Worm (Caenorhabditis elegans) whole organism, L4 larva: ENCODE measurements around the gene acl-4.

Source experiments
- D1046.2 ChIP-seq: fragments of 200-800 bp; sonication (Bioruptor generic); IDR thresholded peaks from 2 replicates; pipeline ENCODE4 v1.3.6; 2022; ENCODE audit warnings: missing genetic modification characterization, missing compliant biosample characterization
- F49E8.2 ChIP-seq: sonication (generic microtip); optimal IDR thresholded peaks from 2 replicates; lab custom pipeline; 2016; ENCODE audit warnings: missing compliant biosample characterization, mild to moderate bottlenecking, missing genetic modification characterization, borderline replicate concordance
- T26A8.4 ChIP-seq: fragments of 200-800 bp; sonication (Bioruptor generic); IDR thresholded peaks from 2 replicates; pipeline ENCODE4 v1.3.6; 2022; ENCODE audit warnings: missing genetic modification characterization, missing compliant biosample characterization
- Y5F2A.4 ChIP-seq: fragments of 200-800 bp; sonication (Bioruptor generic); optimal IDR thresholded peaks from 2 replicates; lab custom pipeline; 2018; ENCODE audit warnings: mild to moderate bottlenecking, missing genetic modification characterization, missing compliant biosample characterization
- ZK337.2 ChIP-seq: fragments of 200-800 bp; sonication (Bioruptor generic); IDR thresholded peaks from 2 replicates; pipeline ENCODE4 v1.3.6; 2022; ENCODE audit warnings: missing genetic modification reagents, missing genetic modification characterization, missing compliant biosample characterization
- ZK546.5 ChIP-seq, 2 experiments: sonication (generic microtip); optimal IDR thresholded peaks; 2 replicates each; lab custom pipeline; 2017; ENCODE audit warnings: missing biosample characterization in 2 of 2, missing genetic modification characterization in 2 of 2
- aha-1 ChIP-seq: fragments of 150-350 bp; peaks from one replicate; lab custom pipeline; 2014; ENCODE audit warnings: missing biosample characterization, missing genetic modification characterization
- ceh-20 ChIP-seq: fragments of 200-800 bp; sonication (Bioruptor generic); IDR thresholded peaks from 2 replicates; pipeline ENCODE4 v1.3.6; 2022; ENCODE audit warnings: missing genetic modification reagents, missing genetic modification characterization, missing compliant biosample characterization
- ceh-28 ChIP-seq: fragments of 150-350 bp; optimal IDR thresholded peaks from 2 replicates; lab custom pipeline; 2014; ENCODE audit warnings: missing biosample characterization, missing genetic modification reagents, missing genetic modification characterization
- ceh-32 ChIP-seq: sonication (generic microtip); optimal IDR thresholded peaks from 2 replicates; lab custom pipeline; 2016; ENCODE audit warnings: mild to moderate bottlenecking, missing genetic modification characterization, missing compliant biosample characterization; ENCODE audit not compliant: poor library complexity
- ceh-62 ChIP-seq: sonication (generic microtip); optimal IDR thresholded peaks from 2 replicates; lab custom pipeline; 2017; ENCODE audit warnings: missing biosample characterization, missing genetic modification characterization
- ceh-82 ChIP-seq: sonication (generic microtip); optimal IDR thresholded peaks from 2 replicates; lab custom pipeline; 2017; ENCODE audit warnings: missing biosample characterization, missing genetic modification characterization
- ces-1 ChIP-seq: fragments of 150-350 bp; sonication (generic microtip); optimal IDR thresholded peaks from 4 replicates; lab custom pipeline; 2014; ENCODE audit warnings: missing biosample characterization, missing genetic modification reagents, missing genetic modification characterization
- ctbp-1 ChIP-seq: fragments of 200-800 bp; sonication (Bioruptor generic); IDR thresholded peaks from 2 replicates; pipeline ENCODE4 v1.3.6; 2022; ENCODE audit warnings: missing genetic modification reagents, missing genetic modification characterization, missing compliant biosample characterization
- daf-12 ChIP-seq: fragments of 150-350 bp; optimal IDR thresholded peaks from 2 replicates; lab custom pipeline; 2014; ENCODE audit warnings: missing biosample characterization, missing genetic modification reagents, missing genetic modification characterization
- daf-16 ChIP-seq, 3 experiments: sonication (generic microtip); optimal IDR thresholded peaks; 2 replicates each; lab custom pipeline; 2016 to 2017; ENCODE audit warnings: missing genetic modification characterization in 3 of 3, missing genetic modification reagents in 3 of 3, mild to moderate bottlenecking in 2 of 3, missing compliant biosample characterization in 2 of 3, missing biosample characterization in 1 of 3, moderate library complexity in 1 of 3
- daf-19 ChIP-seq: fragments of 200-800 bp; sonication (Bioruptor generic); conservative IDR thresholded peaks from 2 replicates; pipeline ENCODE4 v1.3.6; 2022; ENCODE audit warnings: missing genetic modification characterization, missing compliant biosample characterization
- daf-8 ChIP-seq: fragments of 200-800 bp; sonication (Bioruptor generic); IDR thresholded peaks from 2 replicates; pipeline ENCODE4 v1.3.6; 2022; ENCODE audit warnings: missing genetic modification characterization, missing compliant biosample characterization
- dmd-6 ChIP-seq: fragments of 200-800 bp; sonication (Bioruptor generic); IDR thresholded peaks from 2 replicates; pipeline ENCODE4 v1.3.6; 2022; ENCODE audit warnings: missing genetic modification reagents, missing genetic modification characterization, missing compliant biosample characterization
- dmd-8 ChIP-seq: fragments of 200-800 bp; sonication (Bioruptor generic); IDR thresholded peaks from 2 replicates; pipeline ENCODE4 v1.3.6; 2022; ENCODE audit warnings: missing genetic modification characterization, missing compliant biosample characterization
- dmd-9 ChIP-seq: fragments of 200-800 bp; sonication (Bioruptor generic); IDR thresholded peaks from 2 replicates; pipeline ENCODE4 v1.3.6; 2022; ENCODE audit warnings: missing genetic modification reagents, missing genetic modification characterization, missing compliant biosample characterization
- dpl-1 ChIP-seq: fragments of 150-350 bp; optimal IDR thresholded peaks from 2 replicates; lab custom pipeline; 2014; ENCODE audit warnings: missing biosample characterization, missing genetic modification reagents, missing genetic modification characterization
- duxl-1 ChIP-seq: sonication (generic microtip); optimal IDR thresholded peaks from 2 replicates; lab custom pipeline; 2016; ENCODE audit warnings: mild to moderate bottlenecking, missing genetic modification characterization, moderate library complexity, missing compliant biosample characterization; ENCODE audit not compliant: poor library complexity
- dve-1 ChIP-seq: sonication (generic microtip); optimal IDR thresholded peaks from 2 replicates; lab custom pipeline; 2017; ENCODE audit warnings: antibody characterized with exemption, mild to moderate bottlenecking, missing genetic modification characterization, missing compliant biosample characterization; ENCODE audit not compliant: insufficient read depth
- egl-27 ChIP-seq: sonication (generic microtip); optimal IDR thresholded peaks from 3 replicates; lab custom pipeline; 2017; ENCODE audit warnings: missing biosample characterization, missing genetic modification reagents, missing genetic modification characterization
- hmg-1.1 ChIP-seq: fragments of 200-800 bp; sonication (Bioruptor generic); IDR thresholded peaks from 2 replicates; pipeline ENCODE4 v1.3.6; 2022; ENCODE audit warnings: missing genetic modification reagents, missing genetic modification characterization, missing compliant biosample characterization
- lin-15B ChIP-seq: fragments of 150-350 bp; sonication (generic microtip); optimal IDR thresholded peaks from 3 replicates; lab custom pipeline; 2014; ENCODE audit warnings: missing biosample characterization, missing genetic modification characterization
- lin-29 ChIP-seq: fragments of 200-800 bp; sonication (Bioruptor generic); IDR thresholded peaks from 2 replicates; pipeline ENCODE4 v1.3.6; 2022; ENCODE audit warnings: missing genetic modification reagents, missing genetic modification characterization, missing compliant biosample characterization
- lir-3 ChIP-seq: sonication (generic microtip); optimal IDR thresholded peaks from 2 replicates; lab custom pipeline; 2016; ENCODE audit warnings: mild to moderate bottlenecking, missing genetic modification characterization, missing compliant biosample characterization
- lsy-2 ChIP-seq, 2 experiments: fragments of 150-350 bp in 1 of 2; sonication (generic microtip) in 1 of 2; optimal IDR thresholded peaks; 2 replicates each; lab custom pipeline; 2014 to 2017; ENCODE audit warnings: missing biosample characterization in 2 of 2, missing genetic modification characterization in 2 of 2
- mdt-29 ChIP-seq: fragments of 200-800 bp; sonication (Bioruptor generic); IDR thresholded peaks from 2 replicates; pipeline ENCODE4 v1.3.6; 2022; ENCODE audit warnings: missing genetic modification reagents, missing genetic modification characterization, missing compliant biosample characterization
- mep-1 ChIP-seq: fragments of 150-350 bp; sonication (generic microtip); optimal IDR thresholded peaks from 3 replicates; lab custom pipeline; 2014; ENCODE audit warnings: missing biosample characterization, missing genetic modification characterization
- mxl-3 ChIP-seq: fragments of 200-800 bp; sonication (Bioruptor generic); optimal IDR thresholded peaks from 2 replicates; lab custom pipeline; 2018; ENCODE audit warnings: mild to moderate bottlenecking, missing genetic modification characterization, missing compliant biosample characterization
- nhr-11 ChIP-seq: fragments of 150-350 bp; optimal IDR thresholded peaks from 2 replicates; lab custom pipeline; 2014; ENCODE audit warnings: missing biosample characterization, missing genetic modification characterization
- nhr-237 ChIP-seq: sonication (generic microtip); optimal IDR thresholded peaks from 2 replicates; lab custom pipeline; 2017; ENCODE audit warnings: missing biosample characterization, missing genetic modification characterization
- nhr-25 ChIP-seq: sonication (generic microtip); optimal IDR thresholded peaks from 2 replicates; lab custom pipeline; 2017; ENCODE audit warnings: missing genetic modification characterization, mild to moderate bottlenecking, missing compliant biosample characterization, antibody characterized with exemption, moderate library complexity, borderline replicate concordance; ENCODE audit not compliant: insufficient read depth
- nhr-28 ChIP-seq: fragments of 150-350 bp; optimal IDR thresholded peaks from 2 replicates; lab custom pipeline; 2014; ENCODE audit warnings: missing biosample characterization, missing genetic modification characterization
- nhr-41 ChIP-seq: fragments of 200-800 bp; sonication (Bioruptor generic); IDR thresholded peaks from 2 replicates; pipeline ENCODE4 v1.3.6; 2022; ENCODE audit warnings: missing genetic modification reagents, missing genetic modification characterization, missing compliant biosample characterization
- nhr-77 ChIP-seq: fragments of 150-350 bp; optimal IDR thresholded peaks from 2 replicates; lab custom pipeline; 2014; ENCODE audit warnings: missing biosample characterization, missing genetic modification characterization
- pha-4 ChIP-seq, 2 experiments: fragments of 150-350 bp in 1 of 2; fragments of 200-800 bp in 1 of 2; sonication (Bioruptor generic) in 1 of 2; IDR thresholded peaks in 1 of 2; optimal IDR thresholded peaks in 1 of 2; 2 replicates each; pipeline versions ENCODE4 v1.3.6 to Lab custom; 2014 to 2022; ENCODE audit warnings: missing genetic modification characterization in 2 of 2, missing genetic modification reagents in 2 of 2, missing biosample characterization in 1 of 2, missing compliant biosample characterization in 1 of 2
- pqm-1 ChIP-seq: sonication (generic microtip); optimal IDR thresholded peaks from 2 replicates; lab custom pipeline; 2017; ENCODE audit warnings: missing biosample characterization, missing genetic modification characterization
- saeg-2 ChIP-seq: fragments of 200-800 bp; sonication (Bioruptor generic); IDR thresholded peaks from 2 replicates; pipeline ENCODE4 v1.3.6; 2022; ENCODE audit warnings: missing genetic modification reagents, missing genetic modification characterization, missing compliant biosample characterization
- sdz-12 ChIP-seq: fragments of 200-800 bp; sonication (Bioruptor generic); optimal IDR thresholded peaks from 2 replicates; lab custom pipeline; 2018; ENCODE audit warnings: mild to moderate bottlenecking, missing genetic modification characterization, missing compliant biosample characterization
- tag-97 ChIP-seq: fragments of 200-800 bp; sonication (Bioruptor generic); IDR thresholded peaks from 2 replicates; pipeline ENCODE4 v1.3.6; 2022; ENCODE audit warnings: missing genetic modification characterization, missing compliant biosample characterization
- tra-1 ChIP-seq: fragments of 200-800 bp; sonication (Bioruptor generic); IDR thresholded peaks from 2 replicates; pipeline ENCODE4 v1.3.6; 2022; ENCODE audit warnings: missing genetic modification reagents, missing genetic modification characterization, missing compliant biosample characterization
- unc-39 ChIP-seq: sonication (generic microtip); optimal IDR thresholded peaks from 2 replicates; lab custom pipeline; 2017; ENCODE audit warnings: missing biosample characterization, missing genetic modification characterization
- vab-7 ChIP-seq: fragments of 200-800 bp; sonication (Bioruptor generic); IDR thresholded peaks from 2 replicates; pipeline ENCODE4 v1.3.6; 2022; ENCODE audit warnings: missing genetic modification reagents, missing genetic modification characterization, missing compliant biosample characterization
- zfp-3 ChIP-seq: fragments of 200-800 bp; sonication (Bioruptor generic); conservative IDR thresholded peaks from 2 replicates; pipeline ENCODE4 v1.3.6; 2022; ENCODE audit warnings: missing genetic modification reagents, missing genetic modification characterization, missing compliant biosample characterization
- zip-2 ChIP-seq: fragments of 150-350 bp; optimal IDR thresholded peaks from 2 replicates; lab custom pipeline; 2014; ENCODE audit warnings: missing biosample characterization, missing genetic modification characterization
- ztf-7 ChIP-seq: fragments of 150-350 bp; optimal IDR thresholded peaks from 2 replicates; lab custom pipeline; 2014; ENCODE audit warnings: missing biosample characterization, missing genetic modification characterization

acl-4 gene

DNA sequence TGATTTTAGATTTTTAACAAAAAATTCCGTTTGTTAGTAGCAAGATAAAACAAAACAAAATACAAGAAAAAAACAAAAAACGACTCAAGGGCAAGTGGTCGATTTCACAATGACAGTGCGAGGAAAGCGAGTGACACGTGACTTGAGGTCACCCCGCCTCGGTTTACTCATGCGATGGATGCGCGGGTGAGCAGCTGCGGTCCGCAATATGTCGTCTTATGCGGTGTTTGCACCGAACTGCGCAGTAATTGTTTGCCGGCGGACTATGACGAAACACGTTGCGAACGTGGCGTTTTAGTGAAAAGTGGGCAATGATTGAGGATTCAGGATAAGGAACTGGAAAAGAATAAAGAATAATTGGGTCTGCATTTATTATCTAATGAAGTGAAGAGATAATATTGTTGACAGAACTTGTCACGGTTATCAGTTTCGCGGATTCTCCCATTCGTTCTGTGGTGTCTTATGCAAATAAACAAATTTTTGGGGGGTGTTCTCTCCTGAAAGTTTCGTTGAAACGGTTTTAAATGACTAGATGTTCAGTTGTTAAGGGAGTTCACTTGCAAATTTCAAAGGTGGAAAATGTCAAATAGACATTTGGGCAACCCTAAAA lies 1.3 kb upstream of the acl-4 start (continued):
- no peak for TF ChIP-seq ceh-62 (tag; lab: Kevin White, UChicago)
- no peak for TF ChIP-seq ceh-32
- TF ChIP-seq ZK546.5 (tag; optimal IDR thresholded peaks at IDR 0.05; lab: Kevin White, UChicago), result no peak
- no peak for TF ChIP-seq ZK337.2 (GFP tag; lab: Robert Waterston, UW)
- no peak for TF ChIP-seq lir-3
- TF ChIP-seq vab-7 (GFP tag; lab: Robert Waterston, UW), result 0 out of 2 replicates have a peak, but pooled peaks have one; percentile 9
- TF ChIP-seq ctbp-1 (GFP tag; lab: Robert Waterston, UW), result no peak
- peak; percentile 25 for TF ChIP-seq dve-1 (tag; lab: Kevin White, UChicago)
- TF ChIP-seq duxl-1, result peak; percentile 52
- no peak for TF ChIP-seq dmd-9
- TF ChIP-seq hmg-1.1, result peak; percentile 76
- peak; percentile 58 for TF ChIP-seq nhr-25 (tag; lab: Kevin White, UChicago)
- no peak for TF ChIP-seq ces-1 (GFP tag; lab: Kevin White, UChicago)
- no peak for TF ChIP-seq lin-15B (tag; lab: Kevin White, UChicago)
- TF ChIP-seq nhr-77 (tag; lab: Kevin White, UChicago), result no peak
- TF ChIP-seq Y5F2A.4, result no peak
- TF ChIP-seq daf-19 (GFP tag; lab: Robert Waterston, UW), result no peak
- TF ChIP-seq aha-1 (tag; lab: Kevin White, UChicago), result peak; percentile 98
- no peak for TF ChIP-seq F49E8.2 (tag; lab: Kevin White, UChicago)
- TF ChIP-seq D1046.2 (GFP tag; lab: Robert Waterston, UW), result no peak
- TF ChIP-seq nhr-11 (tag; lab: Kevin White, UChicago), result peak; percentile 62
- TF ChIP-seq egl-27 (tag; lab: Kevin White, UChicago), result no peak
- 0 out of 2 replicates have a peak, but pooled peaks have one; percentile 57 for TF ChIP-seq tra-1 (GFP tag; lab: Robert Waterston, UW)
- TF ChIP-seq saeg-2 (GFP tag; lab: Robert Waterston, UW), result no peak
- TF ChIP-seq mdt-29 (GFP tag; lab: Robert Waterston, UW), result no peak
- peak; percentile 81 for TF ChIP-seq dmd-6 (GFP tag; lab: Robert Waterston, UW)
- no peak for TF ChIP-seq sdz-12 (GFP tag; lab: Kevin White, UChicago)
- no peak for TF ChIP-seq ceh-82 (tag; lab: Kevin White, UChicago)
- peak; percentile 0 for TF ChIP-seq pqm-1
- peak; percentile 40 for TF ChIP-seq dpl-1 (GFP tag; lab: Kevin White, UChicago)
- no peak for TF ChIP-seq lsy-2 (tag; optimal IDR thresholded peaks at IDR 0.05; lab: Kevin White, UChicago)
- TF ChIP-seq mep-1 (tag; lab: Kevin White, UChicago), result peak; percentile 85
- TF ChIP-seq daf-12, result no peak
- TF ChIP-seq zfp-3 (GFP tag; lab: Robert Waterston, UW), result no peak
- no peak for TF ChIP-seq nhr-41 (GFP tag; lab: Robert Waterston, UW)
- TF ChIP-seq T26A8.4, result no peak
- TF ChIP-seq unc-39 (tag; lab: Kevin White, UChicago), result no peak
- TF ChIP-seq lin-29, result no peak
- TF ChIP-seq tag-97 (GFP tag; lab: Robert Waterston, UW), result no peak
- no peak for TF ChIP-seq ceh-28 (tag; lab: Kevin White, UChicago)
- no peak for TF ChIP-seq nhr-237
- TF ChIP-seq daf-16 (GFP tag; optimal IDR thresholded peaks at IDR 0.05; lab: Kevin White, UChicago), result peak in 1 of 2 experiments; percentile 32
- peak; percentile 95 for TF ChIP-seq daf-16 (tag; optimal IDR thresholded peaks at IDR 0.05; lab: Kevin White, UChicago)
- no peak for TF ChIP-seq pha-4 (GFP tag; IDR thresholded peaks at IDR 0.05; lab: Robert Waterston, UW)
- TF ChIP-seq pha-4 (tag; optimal IDR thresholded peaks at IDR 0.05; lab: Kevin White, UChicago), result peak; percentile 25
- TF ChIP-seq daf-8 (GFP tag; lab: Robert Waterston, UW), result no peak
- TF ChIP-seq ceh-20, result peak; percentile 64
- TF ChIP-seq nhr-28 (tag; lab: Kevin White, UChicago), result peak; percentile 42
- TF ChIP-seq dmd-8, result no peak
- no peak for TF ChIP-seq zip-2 (tag; lab: Kevin White, UChicago)
- TF ChIP-seq ztf-7 (tag; lab: Kevin White, UChicago), result no peak
- TF ChIP-seq mxl-3 (GFP tag; lab: Kevin White, UChicago), result peak; percentile 77
